Fruit fly (Drosophila melanogaster) whole organism, embryonic: ENCODE data around the gene pico.

Experiments
- ATbp ChIP-seq: fragments of 200-800 bp; sonication (Bioruptor generic); optimal IDR thresholded peaks from 2 replicates; lab custom pipeline; 2017; ENCODE audit warnings: missing biosample characterization, mild to moderate bottlenecking, missing genetic modification characterization, missing genetic modification reagents
- Blimp-1 ChIP-seq: fragments of 200-800 bp; sonication (Bioruptor generic); optimal IDR thresholded peaks from 3 replicates; lab custom pipeline; 2018; ENCODE audit warnings: missing biosample characterization, missing genetic modification characterization, mild to moderate bottlenecking, moderate library complexity, missing genetic modification reagents
- CG10147 ChIP-seq: fragments of 200-800 bp; sonication (Bioruptor generic); optimal IDR thresholded peaks from 2 replicates; lab custom pipeline; 2019; ENCODE audit warnings: missing biosample characterization, mild to moderate bottlenecking, missing genetic modification characterization, moderate library complexity
- CG10431 ChIP-seq: fragments of 200-800 bp; sonication (Bioruptor generic); optimal IDR thresholded peaks from 3 replicates; lab custom pipeline; 2018; ENCODE audit warnings: missing biosample characterization, mild to moderate bottlenecking, missing genetic modification characterization
- CG11456 ChIP-seq: fragments of 200-800 bp; sonication (Bioruptor generic); IDR thresholded peaks from 3 replicates; pipeline ENCODE4 v1.3.6; 2022; ENCODE audit warnings: missing biosample characterization, missing genetic modification characterization
- CG11560 ChIP-seq: fragments of 200-800 bp; sonication (Bioruptor generic); IDR thresholded peaks from 3 replicates; pipeline ENCODE4 v1.3.6; 2022; ENCODE audit warnings: missing biosample characterization, missing genetic modification characterization
- CG12236 ChIP-seq: fragments of 200-800 bp; sonication (Bioruptor generic); optimal IDR thresholded peaks from 2 replicates; lab custom pipeline; 2016; ENCODE audit warnings: missing biosample characterization, missing genetic modification characterization
- CG12769 ChIP-seq: fragments of 200-800 bp; sonication (Bioruptor generic); optimal IDR thresholded peaks from 2 replicates; lab custom pipeline; 2019; ENCODE audit warnings: missing biosample characterization, mild to moderate bottlenecking, missing genetic modification characterization, moderate library complexity
- CG13123 ChIP-seq: fragments of 200-800 bp; sonication (Bioruptor generic); optimal IDR thresholded peaks from 2 replicates; lab custom pipeline; 2016; ENCODE audit warnings: missing biosample characterization, missing genetic modification characterization
- CG13287 ChIP-seq: fragments of 200-800 bp; sonication (Bioruptor generic); IDR thresholded peaks from 2 replicates; pipeline ENCODE4 v1.3.6; 2022; ENCODE audit warnings: missing biosample characterization, missing genetic modification characterization; ENCODE audit not compliant: partially characterized antibody
- CG13894 ChIP-seq: fragments of 200-800 bp; sonication (Bioruptor generic); optimal IDR thresholded peaks from 3 replicates; lab custom pipeline; 2018; ENCODE audit warnings: missing biosample characterization, mild to moderate bottlenecking, missing genetic modification characterization, moderate library complexity
- CG15269 ChIP-seq: fragments of 200-800 bp; sonication (Bioruptor generic); optimal IDR thresholded peaks from 2 replicates; lab custom pipeline; 2018; ENCODE audit warnings: missing biosample characterization, mild to moderate bottlenecking, missing genetic modification characterization, moderate library complexity
- CG30431 ChIP-seq: fragments of 200-800 bp; sonication (Bioruptor generic); optimal IDR thresholded peaks from 2 replicates; lab custom pipeline; 2017; ENCODE audit warnings: missing biosample characterization, missing genetic modification characterization
- CG31441 ChIP-seq: fragments of 200-800 bp; sonication (Bioruptor generic); IDR thresholded peaks from 2 replicates; pipeline ENCODE4 v1.3.6; 2022; ENCODE audit warnings: missing biosample characterization, missing genetic modification characterization
- CG4360 ChIP-seq: fragments of 200-800 bp; sonication (Bioruptor generic); IDR thresholded peaks from 2 replicates; pipeline ENCODE4 v1.3.6; 2022; ENCODE audit warnings: missing biosample characterization, missing genetic modification characterization
- CG4820 ChIP-seq: fragments of 200-800 bp; sonication (Bioruptor generic); optimal IDR thresholded peaks from 3 replicates; lab custom pipeline; 2016; ENCODE audit warnings: missing biosample characterization, missing genetic modification characterization
- CG6683 ChIP-seq: fragments of 200-800 bp; sonication (Bioruptor generic); optimal IDR thresholded peaks from 2 replicates; lab custom pipeline; 2017; ENCODE audit warnings: missing biosample characterization, mild to moderate bottlenecking, missing genetic modification characterization, missing genetic modification reagents
- CG6854 ChIP-seq: fragments of 200-800 bp; sonication (Bioruptor generic); optimal IDR thresholded peaks from 3 replicates; lab custom pipeline; 2017; ENCODE audit warnings: missing biosample characterization, mild to moderate bottlenecking, missing genetic modification characterization
- CG7839 ChIP-seq: fragments of 200-800 bp; sonication (Bioruptor generic); optimal IDR thresholded peaks from 3 replicates; lab custom pipeline; 2018; ENCODE audit warnings: missing biosample characterization, mild to moderate bottlenecking, missing genetic modification characterization, moderate library complexity
- CG9215 ChIP-seq: fragments of 200-800 bp; sonication (Bioruptor generic); IDR thresholded peaks from 2 replicates; pipeline ENCODE4 v1.3.6; 2022; ENCODE audit warnings: missing biosample characterization, missing genetic modification characterization
- CG9797 ChIP-seq: fragments of 200-800 bp; sonication (Bioruptor generic); optimal IDR thresholded peaks from 3 replicates; lab custom pipeline; 2018; ENCODE audit warnings: missing biosample characterization, mild to moderate bottlenecking, missing genetic modification characterization
- Dbx ChIP-seq: fragments of 200-800 bp; sonication (Bioruptor generic); IDR thresholded peaks from 3 replicates; pipeline ENCODE4 v1.3.6; 2022; ENCODE audit warnings: missing biosample characterization, missing genetic modification characterization
- Dll ChIP-seq: fragments of 200-800 bp; sonication (Bioruptor generic); IDR thresholded peaks from 4 replicates; pipeline ENCODE4 v1.3.6; 2022; ENCODE audit warnings: missing biosample characterization, missing genetic modification characterization; ENCODE audit not compliant: partially characterized antibody
- H2.0 ChIP-seq: fragments of 200-800 bp; sonication (Bioruptor generic); IDR thresholded peaks from 2 replicates; pipeline ENCODE4 v1.3.6; 2022; ENCODE audit warnings: missing biosample characterization, missing genetic modification characterization
- HmgD ChIP-seq: fragments of 200-800 bp; sonication (Bioruptor generic); optimal IDR thresholded peaks from 3 replicates; lab custom pipeline; 2016; ENCODE audit warnings: missing biosample characterization, missing genetic modification characterization
- Med ChIP-seq: fragments of 200-800 bp; sonication (Bioruptor generic); peaks from one replicate; lab custom pipeline; 2016; ENCODE audit warnings: missing biosample characterization, missing genetic modification characterization, mild to moderate bottlenecking, inconsistent platforms, moderate library complexity
- NC2α ChIP-seq: fragments of 200-800 bp; sonication (Bioruptor generic); optimal IDR thresholded peaks from 2 replicates; lab custom pipeline; 2016; ENCODE audit warnings: missing biosample characterization, missing genetic modification characterization
- NfI ChIP-seq: fragments of 200-800 bp; sonication (Bioruptor generic); optimal IDR thresholded peaks from 3 replicates; lab custom pipeline; 2018; ENCODE audit warnings: missing biosample characterization, mild to moderate bottlenecking, missing genetic modification characterization, moderate library complexity
- Sox102F ChIP-seq: fragments of 200-800 bp; sonication (Bioruptor generic); optimal IDR thresholded peaks from 2 replicates; lab custom pipeline; 2018; ENCODE audit warnings: missing biosample characterization, mild to moderate bottlenecking, missing genetic modification characterization, moderate library complexity
- ash1 ChIP-seq: fragments of 200-800 bp; sonication (Bioruptor generic); optimal IDR thresholded peaks from 2 replicates; lab custom pipeline; 2018; ENCODE audit warnings: missing biosample characterization, mild to moderate bottlenecking, missing genetic modification characterization
- cg ChIP-seq: fragments of 200-800 bp; sonication (Bioruptor generic); optimal IDR thresholded peaks from 3 replicates; lab custom pipeline; 2019; ENCODE audit warnings: missing biosample characterization, mild to moderate bottlenecking, missing genetic modification characterization, moderate library complexity
- cwo ChIP-seq: fragments of 200-800 bp; sonication (Bioruptor generic); optimal IDR thresholded peaks from 3 replicates; lab custom pipeline; 2017; ENCODE audit warnings: missing biosample characterization, missing genetic modification characterization, mild to moderate bottlenecking, moderate library complexity, missing genetic modification reagents
- gsb ChIP-seq: fragments of 200-800 bp; sonication (Bioruptor generic); IDR thresholded peaks from 2 replicates; pipeline ENCODE4 v1.3.6; 2022; ENCODE audit warnings: missing biosample characterization, missing genetic modification characterization
- hb ChIP-seq: fragments of 200-800 bp; sonication (Bioruptor generic); IDR thresholded peaks from 3 replicates; pipeline ENCODE4 v1.3.6; 2022; ENCODE audit warnings: missing biosample characterization, missing genetic modification characterization; ENCODE audit not compliant: partially characterized antibody
- hkb ChIP-seq, 2 experiments: fragments of 200-800 bp in 1 of 2; fragments of >200 bp in 1 of 2; sonication (Bioruptor generic) in 1 of 2; IDR thresholded peaks in 1 of 2; optimal IDR thresholded peaks in 1 of 2; 2 replicates each; pipeline versions ENCODE4 v1.3.6 to Lab custom; 2017 to 2022; ENCODE audit warnings: missing biosample characterization in 1 of 2, missing genetic modification characterization in 1 of 2
- jing ChIP-seq: fragments of 200-800 bp; sonication (Bioruptor generic); optimal IDR thresholded peaks from 2 replicates; lab custom pipeline; 2018; ENCODE audit warnings: missing biosample characterization, mild to moderate bottlenecking, missing genetic modification characterization
- lmd ChIP-seq: fragments of 200-800 bp; sonication (Bioruptor generic); IDR thresholded peaks from 2 replicates; pipeline ENCODE4 v1.3.6; 2022; ENCODE audit warnings: missing biosample characterization, missing genetic modification characterization
- ro ChIP-seq: fragments of 200-800 bp; sonication (Bioruptor generic); IDR thresholded peaks from 2 replicates; pipeline ENCODE4 v1.3.6; 2022; ENCODE audit warnings: missing biosample characterization, missing genetic modification characterization
- row ChIP-seq: fragments of 200-800 bp; sonication (Bioruptor generic); IDR thresholded peaks from 3 replicates; pipeline ENCODE4 v1.3.6; 2022; ENCODE audit warnings: missing biosample characterization, missing genetic modification characterization
- run ChIP-seq: fragments of 200-800 bp; sonication (Bioruptor generic); optimal IDR thresholded peaks from 3 replicates; lab custom pipeline; 2018; ENCODE audit warnings: missing biosample characterization, mild to moderate bottlenecking, missing genetic modification characterization
- schlank ChIP-seq: fragments of 200-800 bp; sonication (Bioruptor generic); optimal IDR thresholded peaks from 2 replicates; lab custom pipeline; 2018; ENCODE audit warnings: missing biosample characterization, mild to moderate bottlenecking, missing genetic modification characterization
- sens-2 ChIP-seq: fragments of 200-800 bp; sonication (Bioruptor generic); IDR thresholded peaks from 2 replicates; pipeline ENCODE4 v1.3.6; 2022; ENCODE audit warnings: missing biosample characterization, missing genetic modification characterization
- shn ChIP-seq: fragments of 200-800 bp; sonication (Bioruptor generic); optimal IDR thresholded peaks from 3 replicates; lab custom pipeline; 2016; ENCODE audit warnings: missing biosample characterization, missing genetic modification characterization
- sima ChIP-seq: fragments of 200-800 bp; sonication (Bioruptor generic); optimal IDR thresholded peaks from 2 replicates; lab custom pipeline; 2016; ENCODE audit warnings: missing biosample characterization, missing genetic modification characterization
- so ChIP-seq: fragments of 200-800 bp; sonication (Bioruptor generic); IDR thresholded peaks from 3 replicates; pipeline ENCODE4 v1.3.6; 2022; ENCODE audit warnings: missing biosample characterization, missing genetic modification characterization
- sob ChIP-seq: fragments of 200-800 bp; sonication (Bioruptor generic); IDR thresholded peaks from 2 replicates; pipeline ENCODE4 v1.3.6; 2022; ENCODE audit warnings: missing biosample characterization, missing genetic modification characterization
- tap ChIP-seq: fragments of 200-800 bp; optimal IDR thresholded peaks from 3 replicates; lab custom pipeline; 2019; ENCODE audit warnings: missing biosample characterization, mild to moderate bottlenecking, missing genetic modification characterization, moderate library complexity
- tin ChIP-seq: fragments of 200-800 bp; sonication (Bioruptor generic); optimal IDR thresholded peaks from 3 replicates; lab custom pipeline; 2016; ENCODE audit warnings: missing biosample characterization, missing genetic modification characterization
- tll ChIP-seq, 2 experiments: fragments of 200-800 bp in 1 of 2; fragments of >200 bp in 1 of 2; sonication (Bioruptor generic) in 1 of 2; optimal IDR thresholded peaks; 2 replicates each; lab custom pipeline; 2017 to 2019; ENCODE audit warnings: missing biosample characterization in 2 of 2, missing genetic modification characterization in 2 of 2, mild to moderate bottlenecking in 1 of 2, moderate library complexity in 1 of 2
- zen2 ChIP-seq: fragments of 200-800 bp; sonication (Bioruptor generic); IDR thresholded peaks from 3 replicates; pipeline ENCODE4 v1.3.6; 2022; ENCODE audit warnings: missing biosample characterization, missing genetic modification characterization; ENCODE audit not compliant: partially characterized antibody

The pico gene

DNA sequence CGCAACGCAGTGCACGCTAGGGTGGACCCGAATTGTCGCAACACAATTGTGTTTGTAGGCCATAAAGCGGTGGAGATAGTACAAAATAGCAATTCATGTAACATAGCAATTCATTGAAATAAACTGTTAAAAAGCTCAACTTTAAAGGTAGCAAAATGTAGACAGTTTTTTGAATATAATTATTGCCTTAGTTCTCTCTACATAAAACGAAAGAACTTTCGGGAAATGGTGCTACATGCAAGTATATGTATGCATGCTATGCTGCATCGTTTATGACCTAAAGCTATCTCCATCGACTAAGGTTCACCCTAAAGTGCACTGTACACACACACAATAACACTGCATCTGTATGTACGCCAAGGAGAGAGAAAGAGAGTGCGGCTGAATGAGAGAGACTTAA lies 23.2 kb upstream of the pico start (continued):
- peak; percentile 71 for TF ChIP-seq Med (GFP tag; lab: Kevin White, UChicago)
- TF ChIP-seq CG10431 (GFP tag; lab: Kevin White, UChicago), result no peak
- no peak for TF ChIP-seq hb (GFP tag; lab: Robert Waterston, UW)
- TF ChIP-seq Dbx (GFP tag; lab: Robert Waterston, UW), result no peak
- no peak for TF ChIP-seq HmgD (GFP tag; lab: Kevin White, UChicago)
- TF ChIP-seq Sox102F (GFP tag; lab: Kevin White, UChicago), result peak; percentile 61
- TF ChIP-seq CG4360 (GFP tag; lab: Robert Waterston, UW), result no peak
- no peak for TF ChIP-seq run (tag; lab: Kevin White, UChicago)
- TF ChIP-seq CG7839, result peak; percentile 49
- TF ChIP-seq CG11560 (tag; lab: Robert Waterston, UW), result no peak
- TF ChIP-seq CG15269 (tag; lab: Kevin White, UChicago), result peak; percentile 22
- no peak for TF ChIP-seq so (GFP tag; lab: Robert Waterston, UW)
- TF ChIP-seq lmd, result peak; percentile 9; the same call in 1 of the 2 replicates
- TF ChIP-seq gsb (GFP tag; lab: Robert Waterston, UW), result no peak
- peak; percentile 3 for TF ChIP-seq cg (GFP tag; lab: Kevin White, UChicago)
- TF ChIP-seq CG6854 (GFP tag; lab: Kevin White, UChicago), result no peak
- peak; percentile 33; the same call in 2 of the 3 replicates for TF ChIP-seq row (GFP tag; lab: Robert Waterston, UW)
- no peak for TF ChIP-seq CG6683 (GFP tag; lab: Kevin White, UChicago)
- TF ChIP-seq CG12236, result no peak
- no peak for TF ChIP-seq jing (GFP tag; lab: Kevin White, UChicago)
- TF ChIP-seq NC2α (GFP tag; lab: Kevin White, UChicago), result no peak
- TF ChIP-seq CG9797, result no peak
- TF ChIP-seq ATbp (GFP tag; lab: Kevin White, UChicago), result peak; percentile 60
- TF ChIP-seq CG11456, result no peak
- TF ChIP-seq ro (GFP tag; lab: Robert Waterston, UW), result no peak
- no peak for TF ChIP-seq CG13894
- TF ChIP-seq CG10147 (GFP tag; lab: Kevin White, UChicago), result peak; percentile 1
- no peak for TF ChIP-seq Dll (GFP tag; lab: Robert Waterston, UW)
- no peak for TF ChIP-seq CG13123 (GFP tag; lab: Kevin White, UChicago)
- no peak for TF ChIP-seq CG9215 (GFP tag; lab: Robert Waterston, UW)
- no peak for TF ChIP-seq cwo
- no peak for TF ChIP-seq CG13287 (GFP tag; lab: Robert Waterston, UW)
- TF ChIP-seq CG30431 (GFP tag; lab: Kevin White, UChicago), result no peak
- no peak for TF ChIP-seq sens-2
- peak; percentile 7 for TF ChIP-seq CG4820 (GFP tag; lab: Kevin White, UChicago)
- TF ChIP-seq CG31441 (GFP tag; lab: Robert Waterston, UW), result peak; percentile 52
- TF ChIP-seq Blimp-1 (GFP tag; lab: Kevin White, UChicago), result peak; percentile 56
- 0 out of 2 replicates have a peak, but pooled peaks have one; percentile 10 for TF ChIP-seq sob
- TF ChIP-seq tll (GFP tag; optimal IDR thresholded peaks at IDR 0.05; lab: Kevin White, UChicago), result no peak
- TF ChIP-seq H2.0 (GFP tag; lab: Robert Waterston, UW), result no peak
- no peak for TF ChIP-seq schlank
- no peak for TF ChIP-seq CG12769 (tag; lab: Kevin White, UChicago)
- TF ChIP-seq shn (GFP tag; lab: Kevin White, UChicago), result no peak
- no peak for TF ChIP-seq hkb (optimal IDR thresholded peaks at IDR 0.05; lab: Kevin White, UChicago)
- TF ChIP-seq hkb (GFP tag; IDR thresholded peaks at IDR 0.05; lab: Robert Waterston, UW), result peak; percentile 26; the same call in 1 of the 2 replicates
- no peak for TF ChIP-seq zen2 (GFP tag; lab: Robert Waterston, UW)
- no peak for TF ChIP-seq tap (tag; lab: Kevin White, UChicago)
- TF ChIP-seq sima, result no peak
- no peak for TF ChIP-seq ash1 (GFP tag; lab: Kevin White, UChicago)
- peak; percentile 20 for TF ChIP-seq NfI (GFP tag; lab: Kevin White, UChicago)
- no peak for TF ChIP-seq tin (GFP tag; lab: Kevin White, UChicago)
